Worm (Caenorhabditis elegans) whole organism, L3 larva: ENCODE data around the gene clec-28.

ENCODE experiments used
- ZK546.5 ChIP-seq: sonication (generic microtip); optimal IDR thresholded peaks from 2 replicates; lab custom pipeline; 2017; ENCODE audit warnings: missing biosample characterization, missing genetic modification characterization
- ceh-9 ChIP-seq: sonication (generic microtip); optimal IDR thresholded peaks from 2 replicates; lab custom pipeline; 2018; ENCODE audit warnings: missing biosample characterization, missing genetic modification characterization
- fkh-2 ChIP-seq: fragments of 150-350 bp; optimal IDR thresholded peaks from 2 replicates; lab custom pipeline; 2014; ENCODE audit warnings: missing biosample characterization, missing genetic modification reagents, missing genetic modification characterization
- fos-1 ChIP-seq: fragments of 150-350 bp; optimal IDR thresholded peaks from 2 replicates; lab custom pipeline; 2014; ENCODE audit warnings: missing biosample characterization, missing genetic modification characterization
- lin-15B ChIP-seq: fragments of 150-350 bp; optimal IDR thresholded peaks from 2 replicates; lab custom pipeline; 2014; ENCODE audit warnings: missing biosample characterization, missing genetic modification characterization
- nhr-43 ChIP-seq: sonication (generic microtip); optimal IDR thresholded peaks from 2 replicates; lab custom pipeline; 2016; ENCODE audit warnings: mild to moderate bottlenecking, missing genetic modification characterization, missing compliant biosample characterization; ENCODE audit not compliant: poor library complexity, severe bottlenecking
- nhr-77 ChIP-seq: fragments of 150-350 bp; optimal IDR thresholded peaks from 2 replicates; lab custom pipeline; 2014; ENCODE audit warnings: missing biosample characterization, missing genetic modification characterization
- unc-39 ChIP-seq: sonication (generic microtip); optimal IDR thresholded peaks from 4 replicates; lab custom pipeline; 2017; ENCODE audit warnings: missing biosample characterization, missing genetic modification characterization
- unc-62 ChIP-seq: fragments of 150-350 bp; sonication (generic microtip); optimal IDR thresholded peaks from 4 replicates; lab custom pipeline; 2014; ENCODE audit warnings: missing biosample characterization, missing genetic modification reagents, missing genetic modification characterization

DNA sequence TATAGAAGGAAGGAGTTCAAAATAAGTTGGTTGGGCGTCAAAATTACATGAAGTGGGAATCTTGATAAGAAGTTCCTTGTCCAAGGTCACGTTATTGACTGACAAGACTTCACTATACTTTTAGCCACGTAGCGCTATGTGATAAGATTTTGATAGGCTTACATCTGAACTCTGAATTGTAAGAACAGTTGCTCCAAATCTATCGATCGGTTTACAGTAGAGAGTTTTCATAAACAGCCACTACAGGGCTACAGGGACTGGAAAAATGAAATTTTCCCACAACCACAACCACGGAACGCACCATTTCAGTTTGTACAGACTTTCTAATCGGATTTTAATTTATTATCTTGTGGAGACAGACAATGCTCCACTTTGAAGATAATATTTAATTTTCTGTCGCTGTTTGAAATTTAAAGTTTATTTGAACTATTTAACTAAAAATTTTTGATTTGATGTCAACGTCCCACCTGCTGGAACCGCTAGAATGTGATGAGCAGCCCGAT, 7.5 kb upstream of the clec-28 start, which contains the start of the genes clec-31 and clec-22:
- TF ChIP-seq ZK546.5 (tag; lab: Kevin White, UChicago) (no peak), fkh-2 (tag; lab: Kevin White, UChicago) (no peak), lin-15B (no peak), unc-39 (no peak), nhr-77 (no peak), ceh-9 (tag; lab: Kevin White, UChicago) (no peak), fos-1 (tag; lab: Kevin White, UChicago) (no peak), nhr-43 (no peak), unc-62 (GFP tag; lab: Kevin White, UChicago) (no peak)
